Fruit fly (Drosophila melanogaster) whole organism, wandering third instar larva: ENCODE measurements around the gene CG7706.

Source experiments
- Abd-B ChIP-seq: fragments of >200 bp; optimal IDR thresholded peaks from 2 replicates; lab custom pipeline; 2017; ENCODE audit warnings: missing biosample characterization, missing genetic modification characterization
- Dfd ChIP-seq: fragments of >200 bp; optimal IDR thresholded peaks from 2 replicates; lab custom pipeline; 2017; ENCODE audit warnings: missing biosample characterization, missing genetic modification characterization
- br ChIP-seq: fragments of 200-800 bp; sonication (Bioruptor generic); optimal IDR thresholded peaks from 2 replicates; lab custom pipeline; 2016; ENCODE audit warnings: missing biosample characterization, missing genetic modification characterization
- tai ChIP-seq: sonication (Bioruptor generic); optimal IDR thresholded peaks from 2 replicates; lab custom pipeline; 2016; ENCODE audit warnings: missing biosample characterization, missing genetic modification characterization

DNA sequence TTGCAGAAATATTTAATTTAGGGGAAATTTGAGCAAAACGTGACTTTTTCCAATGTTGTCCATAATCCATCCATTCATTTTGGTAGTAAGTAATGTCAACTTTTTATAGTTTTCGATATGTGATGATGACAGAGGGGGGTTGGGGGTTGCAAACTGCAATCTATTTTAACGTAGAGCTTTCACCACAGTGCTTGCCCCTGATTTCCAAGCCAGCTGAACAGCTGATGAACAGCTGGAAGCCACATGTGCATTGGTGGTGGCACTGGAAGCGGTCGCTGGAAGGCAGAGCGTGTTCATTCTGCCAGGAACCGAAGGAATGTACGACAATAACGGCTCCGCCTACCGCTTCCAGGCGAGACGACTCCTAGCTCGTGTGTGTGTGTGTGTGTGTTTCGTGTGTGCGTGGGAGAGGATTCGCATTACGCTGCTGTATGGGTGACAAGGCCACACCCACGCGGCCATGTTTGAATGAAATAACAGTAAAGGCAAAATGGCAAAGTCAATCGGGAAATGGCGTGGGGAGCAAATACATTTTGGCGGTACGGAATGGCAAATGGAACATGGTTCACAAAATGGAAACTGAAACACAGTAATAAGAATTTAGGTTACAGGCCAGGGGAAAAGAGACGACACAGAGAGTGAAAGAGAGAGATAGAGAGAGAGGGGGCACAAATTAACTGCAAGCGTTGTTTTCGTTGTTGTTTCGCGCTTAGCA, 21.4 kb downstream of the CG7706 start:
- TF ChIP-seq br (no peak), Dfd (GFP tag; lab: Kevin White, UChicago) (no peak), tai (GFP tag; lab: Kevin White, UChicago) (no peak), Abd-B (GFP tag; lab: Kevin White, UChicago) (no peak)
